Worm (Caenorhabditis elegans) whole organism, midembryonic: ENCODE data around the gene D1053.3.

ENCODE experiments used
- cog-1 ChIP-seq: sonication (generic microtip); optimal IDR thresholded peaks from 2 replicates; lab custom pipeline; 2016; ENCODE audit warnings: missing genetic modification characterization, missing compliant biosample characterization
- flt-1 ChIP-seq: fragments of 200-800 bp; sonication (Bioruptor generic); IDR thresholded peaks from 2 replicates; pipeline ENCODE4 v1.3.6; 2022; ENCODE audit warnings: missing genetic modification characterization, missing compliant biosample characterization
- klf-2 ChIP-seq: fragments of 200-800 bp; sonication (Bioruptor generic); conservative IDR thresholded peaks from 2 replicates; pipeline ENCODE4 v1.3.6; 2022; ENCODE audit warnings: missing genetic modification reagents, missing genetic modification characterization, missing compliant biosample characterization
- tab-1 ChIP-seq: fragments of 200-800 bp; sonication (Bioruptor generic); IDR thresholded peaks from 2 replicates; pipeline ENCODE4 v1.3.6; 2022; ENCODE audit warnings: missing genetic modification characterization, missing compliant biosample characterization
- ztf-23 ChIP-seq: fragments of 200-800 bp; sonication (Bioruptor generic); IDR thresholded peaks from 2 replicates; pipeline ENCODE4 v1.3.6; 2022; ENCODE audit warnings: missing genetic modification reagents, missing genetic modification characterization, missing compliant biosample characterization
- ztf-29 ChIP-seq: fragments of 200-800 bp; sonication (Bioruptor generic); IDR thresholded peaks from 2 replicates; pipeline ENCODE4 v1.3.6; 2022; ENCODE audit warnings: missing genetic modification reagents, missing genetic modification characterization, missing compliant biosample characterization

ce11 chrX:11757666-11758065, 20.7 kb upstream of the D1053.3 start:
- TF ChIP-seq flt-1 (GFP tag; lab: Robert Waterston, UW) (peak; percentile 96), cog-1 (tag; lab: Kevin White, UChicago) (peak; percentile 74), klf-2 (GFP tag; lab: Robert Waterston, UW) (peak; percentile 83), tab-1 (GFP tag; lab: Robert Waterston, UW) (peak; percentile 92), ztf-23 (GFP tag; lab: Robert Waterston, UW) (peak; percentile 88), ztf-29 (peak; percentile 90)
